Worm (Caenorhabditis elegans) whole organism, L2 larva: ENCODE data around the gene dhs-23.

Experiments
- ama-1 ChIP-seq: fragments of 150-350 bp; optimal IDR thresholded peaks from 2 replicates; lab custom pipeline; 2018; ENCODE audit warnings: inconsistent platforms
- elt-3 ChIP-seq: sonication (generic microtip); optimal IDR thresholded peaks from 2 replicates; lab custom pipeline; 2017; ENCODE audit warnings: missing biosample characterization, missing genetic modification characterization
- snpc-4 ChIP-seq: fragments of 150-350 bp; optimal IDR thresholded peaks from 2 replicates; lab custom pipeline; 2014; ENCODE audit warnings: missing biosample characterization, missing genetic modification characterization
- unc-62 ChIP-seq: fragments of 150-350 bp; optimal IDR thresholded peaks from 2 replicates; lab custom pipeline; 2014; ENCODE audit warnings: missing biosample characterization, missing genetic modification reagents, missing genetic modification characterization
- ztf-11 ChIP-seq: sonication (generic microtip); optimal IDR thresholded peaks from 2 replicates; lab custom pipeline; 2017; ENCODE audit warnings: missing biosample characterization, missing genetic modification characterization

DNA sequence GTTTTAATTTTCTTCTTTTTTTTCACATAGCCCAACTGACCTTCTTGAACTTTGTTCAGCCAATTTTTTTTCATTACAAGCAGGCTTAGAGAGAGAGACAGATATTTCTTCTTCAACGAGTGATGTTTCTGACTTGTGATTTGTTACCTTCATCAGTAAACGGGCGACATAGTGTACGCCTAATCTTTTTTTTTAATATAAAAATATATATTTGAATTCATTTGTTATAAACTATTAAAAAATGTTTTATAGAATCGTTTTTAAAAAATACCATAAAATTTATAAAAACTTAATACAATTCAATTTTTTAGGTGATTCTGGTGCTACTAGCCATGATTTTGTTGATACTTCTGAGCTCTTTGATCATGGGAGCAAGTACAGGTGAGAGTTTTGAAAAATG, 36.8 kb downstream of the dhs-23 start, which contains the start of gene T06E6.10:
- TF ChIP-seq unc-62 (GFP tag; lab: Kevin White, UChicago) (no peak), snpc-4 (no peak), ztf-11 (tag; lab: Kevin White, UChicago) (no peak), elt-3 (tag; lab: Kevin White, UChicago) (no peak), ama-1 (no peak)
